Worm (Caenorhabditis elegans): Measurements from ENCODE around the gene ZK455.5.

- no peak for TF ChIP-seq him-1 (tag; optimal IDR thresholded peaks at IDR 0.05)
- no peak for TF ChIP-seq dao-5 (tag; optimal IDR thresholded peaks at IDR 0.05)
- no peak for TF ChIP-seq W03F9.2 (tag; optimal IDR thresholded peaks at IDR 0.05)
Observed at ce11 chrX:11375509-11375908, 48.8 kb upstream of the ZK455.5 start, which contains the start of gene F42E11.3.
